Worm (Caenorhabditis elegans) whole organism, L1 larva: Measurements from ENCODE around the gene dyf-6.

ENCODE experiments used
- C34B4.2 ChIP-seq: sonication (generic microtip); optimal IDR thresholded peaks from 2 replicates; lab custom pipeline; 2017; ENCODE audit warnings: mild to moderate bottlenecking, missing genetic modification characterization, missing compliant biosample characterization
- alr-1 ChIP-seq: fragments of 200-800 bp; sonication (Bioruptor generic); optimal IDR thresholded peaks from 2 replicates; lab custom pipeline; 2018; ENCODE audit warnings: borderline replicate concordance, mild to moderate bottlenecking, missing genetic modification characterization, missing compliant biosample characterization
- aly-2 ChIP-seq: fragments of 150-350 bp; optimal IDR thresholded peaks from 2 replicates; lab custom pipeline; 2014; ENCODE audit warnings: missing biosample characterization, missing genetic modification characterization
- ceh-63 ChIP-seq: fragments of 200-800 bp; sonication (Bioruptor generic); optimal IDR thresholded peaks from 2 replicates; lab custom pipeline; 2018; ENCODE audit warnings: mild to moderate bottlenecking, missing genetic modification characterization, missing compliant biosample characterization
- dpl-1 ChIP-seq, 3 experiments: fragments of 150-350 bp in 2 of 3; sonication (generic microtip) in 1 of 3; optimal IDR thresholded peaks; 2 replicates each; lab custom pipeline; 2014 to 2017; ENCODE audit warnings: missing biosample characterization in 3 of 3, missing genetic modification characterization in 3 of 3, missing genetic modification reagents in 3 of 3
- efl-1 ChIP-seq, 4 experiments: fragments of 150-350 bp; optimal IDR thresholded peaks in 3 of 4; peaks in 1 of 4; 1 replicate in 1 of 4; 2 replicates in 3 of 4; lab custom pipeline; 2014; ENCODE audit warnings: missing biosample characterization in 2 of 4, missing genetic modification characterization in 2 of 4, missing genetic modification reagents in 2 of 4
- elt-3 ChIP-seq, 6 experiments: fragments of 150-350 bp in 1 of 6; sonication (generic microtip); optimal IDR thresholded peaks; 2 replicates each; lab custom pipeline; 2017 to 2018; ENCODE audit warnings: missing biosample characterization in 6 of 6, missing genetic modification characterization in 6 of 6, inconsistent platforms in 1 of 6
- grh-1 ChIP-seq: fragments of 200-800 bp; sonication (Bioruptor generic); IDR thresholded peaks from 2 replicates; pipeline ENCODE4 v1.3.6; 2022; ENCODE audit warnings: missing genetic modification reagents, missing genetic modification characterization, missing compliant biosample characterization
- hpl-2 ChIP-seq: fragments of 150-350 bp; optimal IDR thresholded peaks from 2 replicates; lab custom pipeline; 2014; ENCODE audit warnings: missing biosample characterization, missing genetic modification reagents, missing genetic modification characterization
- irx-1 ChIP-seq: sonication (generic microtip); optimal IDR thresholded peaks from 2 replicates; lab custom pipeline; 2016; ENCODE audit warnings: missing genetic modification characterization, missing compliant biosample characterization
- lin-14 ChIP-seq: fragments of 200-800 bp; sonication (Bioruptor generic); optimal IDR thresholded peaks from 2 replicates; lab custom pipeline; 2018; ENCODE audit warnings: mild to moderate bottlenecking, missing genetic modification characterization, moderate library complexity, missing compliant biosample characterization
- lin-39 ChIP-seq: fragments of 150-350 bp; optimal IDR thresholded peaks from 2 replicates; lab custom pipeline; 2014; ENCODE audit warnings: missing biosample characterization, missing genetic modification reagents, missing genetic modification characterization
- mab-9 ChIP-seq: fragments of 200-800 bp; sonication (Bioruptor generic); IDR thresholded peaks from 2 replicates; pipeline ENCODE4 v1.3.6; 2022; ENCODE audit warnings: missing genetic modification reagents, missing genetic modification characterization, missing compliant biosample characterization
- mef-2 ChIP-seq: fragments of 150-350 bp; optimal IDR thresholded peaks from 2 replicates; lab custom pipeline; 2014; ENCODE audit warnings: missing biosample characterization, missing genetic modification characterization
- mep-1 ChIP-seq: fragments of 150-350 bp; optimal IDR thresholded peaks from 2 replicates; lab custom pipeline; 2014; ENCODE audit warnings: missing biosample characterization, missing genetic modification characterization
- nhr-19 ChIP-seq: fragments of 200-800 bp; sonication (Bioruptor generic); conservative IDR thresholded peaks from 2 replicates; pipeline ENCODE4 v1.3.6; 2022; ENCODE audit warnings: missing genetic modification characterization, missing compliant biosample characterization
- nhr-71 ChIP-seq: sonication (generic microtip); optimal IDR thresholded peaks from 2 replicates; lab custom pipeline; 2016; ENCODE audit warnings: mild to moderate bottlenecking, missing genetic modification characterization, moderate library complexity, missing compliant biosample characterization
- nhr-85 ChIP-seq: sonication (generic microtip); peaks from one replicate; lab custom pipeline; 2016; ENCODE audit warnings: missing genetic modification characterization, inconsistent platforms, missing compliant biosample characterization
- pag-3 ChIP-seq: sonication (generic microtip); optimal IDR thresholded peaks from 2 replicates; lab custom pipeline; 2017; ENCODE audit warnings: missing genetic modification characterization, mild to moderate bottlenecking, missing compliant biosample characterization, antibody characterized with exemption, borderline replicate concordance; ENCODE audit not compliant: insufficient read depth
- pqm-1 ChIP-seq: sonication (generic microtip); optimal IDR thresholded peaks from 3 replicates; lab custom pipeline; 2017; ENCODE audit warnings: missing biosample characterization, missing genetic modification characterization
- rnt-1 ChIP-seq: sonication (generic microtip); optimal IDR thresholded peaks from 2 replicates; lab custom pipeline; 2016; ENCODE audit warnings: mild to moderate bottlenecking, missing genetic modification characterization, moderate library complexity, missing compliant biosample characterization
- snpc-4 ChIP-seq: fragments of 150-350 bp; optimal IDR thresholded peaks from 2 replicates; lab custom pipeline; 2014; ENCODE audit warnings: missing biosample characterization, missing genetic modification characterization
- snu-23 ChIP-seq: sonication (generic microtip); optimal IDR thresholded peaks from 2 replicates; lab custom pipeline; 2016; ENCODE audit warnings: missing genetic modification characterization, missing compliant biosample characterization
- unc-98 ChIP-seq: fragments of 200-800 bp; sonication (Bioruptor generic); IDR thresholded peaks from 2 replicates; pipeline ENCODE4 v1.3.6; 2022; ENCODE audit warnings: missing genetic modification characterization, missing compliant biosample characterization
- vab-15 ChIP-seq: sonication (generic microtip); optimal IDR thresholded peaks from 2 replicates; lab custom pipeline; 2017; ENCODE audit warnings: missing genotype, mild to moderate bottlenecking, missing genetic modification characterization, missing compliant biosample characterization
- ztf-11 ChIP-seq, 2 experiments: sonication (generic microtip); optimal IDR thresholded peaks; 2 replicates each; lab custom pipeline; 2016 to 2017; ENCODE audit warnings: missing genetic modification characterization in 2 of 2, missing biosample characterization in 1 of 2, missing compliant biosample characterization in 1 of 2

Gene dyf-6

DNA sequence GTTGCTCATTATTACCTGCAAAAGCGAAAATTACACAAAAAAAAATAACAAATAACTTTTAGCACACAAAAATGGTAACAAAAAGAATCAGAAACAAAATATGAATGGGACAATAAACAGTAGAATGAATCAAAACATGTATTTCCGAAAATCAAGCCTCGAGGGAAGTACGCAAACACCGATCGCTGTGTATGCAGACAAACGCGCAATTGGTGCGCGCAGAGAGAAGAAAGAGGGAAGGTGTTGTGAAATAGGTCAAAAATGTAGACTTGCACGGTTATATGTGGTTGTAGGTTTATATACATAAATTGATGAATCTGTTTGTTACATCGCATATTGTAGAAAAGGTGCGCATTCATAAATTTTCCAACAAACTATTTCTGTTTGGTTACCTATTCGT is 33.4 kb upstream of the dyf-6 start, which contains the start of gene cdk-11.2 (continued):
- peak; percentile 80 for TF ChIP-seq snu-23
- TF ChIP-seq aly-2, result no peak

DNA sequence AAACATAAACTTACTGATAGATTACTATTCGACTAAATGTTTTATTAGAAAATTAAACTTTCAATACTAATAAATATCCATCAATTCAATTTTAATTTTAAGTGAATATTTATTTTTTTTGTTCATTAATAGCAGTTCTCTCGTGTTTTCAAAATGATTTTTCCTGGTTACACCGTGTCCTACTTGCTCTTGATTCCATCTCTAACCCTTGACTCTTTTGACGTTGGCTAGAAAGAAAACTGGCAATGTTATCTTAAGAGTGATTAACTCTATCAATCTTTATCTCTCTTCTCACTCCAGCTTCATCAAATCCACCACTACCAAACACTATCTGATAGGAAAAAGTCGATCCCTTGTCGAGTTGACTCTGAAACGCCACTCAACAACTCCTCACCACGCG is 26.1 kb upstream of the dyf-6 start, which contains the start of gene acr-8:
TSS of gene acr-8 (plus strand) at position 301 of the 400 bp plus-strand sequence.
- no peak for TF ChIP-seq alr-1 (tag; lab: Kevin White, UChicago)
- peak; percentile 13 for TF ChIP-seq nhr-85 (tag; lab: Kevin White, UChicago)
- TF ChIP-seq, all 84 proteins: peak for 1

DNA sequence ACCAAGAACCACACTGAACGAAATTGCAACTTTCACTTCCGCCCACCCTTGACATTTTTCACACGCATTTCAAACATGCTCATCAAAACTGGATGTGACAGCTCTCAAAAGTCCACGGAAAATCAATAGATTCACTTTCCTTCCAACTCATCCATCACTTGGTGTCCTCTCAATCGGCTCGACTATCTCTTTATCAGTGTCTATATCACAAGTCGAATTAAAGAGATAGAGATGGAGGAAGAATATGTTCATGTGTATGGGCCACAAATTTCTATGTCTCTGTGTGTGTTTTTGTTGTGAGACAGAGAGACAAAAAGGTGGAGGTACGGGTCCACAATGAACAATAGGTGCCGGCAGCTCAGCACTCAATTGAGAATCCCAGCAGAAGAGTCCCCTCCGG is 24.2 kb upstream of the dyf-6 start:
- TF ChIP-seq nhr-19 (peak; percentile 7; the same call in 1 of the 2 replicates), C34B4.2 (tag; lab: Kevin White, UChicago) (no peak), nhr-71 (tag; lab: Kevin White, UChicago) (peak; percentile 56), mab-9 (GFP tag; lab: Robert Waterston, UW) (no peak), lin-39 (tag; lab: Kevin White, UChicago) (peak; percentile 37), rnt-1 (tag; lab: Kevin White, UChicago) (peak; percentile 64), mef-2 (tag; lab: Kevin White, UChicago) (no peak), lin-14 (GFP tag; lab: Kevin White, UChicago) (peak; percentile 74)

ce11 chrX:10406850-10407249 is 20.5 kb upstream of the dyf-6 start, which contains the start of gene ZC504.1:
Gene ZC504.1, plus strand, starts transcription at chrX:10407150.
- TF ChIP-seq hpl-2 (GFP tag; lab: Kevin White, UChicago) (no peak), efl-1 (optimal IDR thresholded peaks at IDR 0.05; lab: Kevin White, UChicago) (no peak), efl-1 (GFP tag; optimal IDR thresholded peaks at IDR 0.05 in 1 of 2; lab: Kevin White, UChicago) (peak in 1 of 2 experiments; percentile 51)

ce11 chrX:10406203-10406602 is 19.9 kb upstream of the dyf-6 start, which contains the start of gene gur-3:
Gene gur-3, minus strand, starts transcription at chrX:10406303.
- TF ChIP-seq irx-1 (tag; lab: Kevin White, UChicago) (no peak), dpl-1 (GFP tag; optimal IDR thresholded peaks at IDR 0.05; lab: Kevin White, UChicago) (no peak), aly-2 (no peak), mep-1 (tag; lab: Kevin White, UChicago) (no peak), nhr-71 (tag; lab: Kevin White, UChicago) (no peak), ceh-63 (GFP tag; lab: Kevin White, UChicago) (no peak), grh-1 (no peak), pqm-1 (tag; lab: Kevin White, UChicago) (no peak)
- TF ChIP-seq, all 84 proteins: peak for 0

DNA sequence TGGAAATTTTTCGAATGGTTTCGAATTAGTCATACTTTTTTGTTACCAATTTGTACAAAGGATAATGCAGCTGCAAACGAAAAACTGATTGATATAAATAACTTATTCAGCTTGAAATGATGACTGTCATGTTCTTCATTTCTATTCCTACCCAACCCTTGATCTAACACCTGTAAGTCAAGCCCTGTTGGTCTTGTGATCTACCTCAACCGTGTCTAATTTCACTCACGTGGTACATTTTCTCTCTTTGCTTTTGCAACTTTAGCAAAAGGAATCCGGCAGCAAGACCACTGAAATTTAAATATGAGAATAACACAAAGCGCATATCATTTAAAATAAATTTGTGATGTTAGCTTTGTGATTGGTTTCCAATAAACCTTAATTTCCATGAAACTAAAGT is 17.7 kb upstream of the dyf-6 start:
- TF ChIP-seq elt-3 (tag; optimal IDR thresholded peaks at IDR 0.05; lab: Kevin White, UChicago), result no peak
- TF ChIP-seq vab-15 (tag; lab: Kevin White, UChicago), result no peak
- TF ChIP-seq rnt-1 (tag; lab: Kevin White, UChicago), result no peak
- TF ChIP-seq unc-98, result no peak
- TF ChIP-seq, all 84 proteins: peak for 0

DNA sequence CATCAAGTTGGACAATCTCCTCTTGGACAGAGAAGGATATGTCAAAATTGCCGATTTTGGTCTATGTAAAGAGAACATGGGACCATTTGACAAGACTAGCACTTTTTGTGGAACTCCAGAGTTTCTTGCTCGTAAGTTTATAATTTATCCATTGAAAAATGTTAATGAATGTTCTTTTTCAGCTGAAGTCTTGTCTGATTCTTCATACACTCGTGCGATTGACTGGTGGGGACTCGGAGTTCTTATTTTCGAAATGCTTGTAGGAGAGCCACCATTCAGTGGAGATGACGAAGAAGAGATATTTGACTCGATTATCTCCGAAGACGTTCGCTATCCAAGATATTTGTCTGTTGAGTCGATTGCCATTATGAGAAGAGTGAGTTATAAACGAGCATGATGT is 14.8 kb upstream of the dyf-6 start:
- TF ChIP-seq pag-3 (tag; lab: Kevin White, UChicago) (no peak), snpc-4 (tag; lab: Kevin White, UChicago) (no peak), ztf-11 (tag; optimal IDR thresholded peaks at IDR 0.05; lab: Kevin White, UChicago) (no peak), aly-2 (peak; percentile 6), unc-98 (no peak), nhr-85 (tag; lab: Kevin White, UChicago) (no peak)
